Worm (Caenorhabditis elegans): ENCODE data around the gene str-69.

str-69 gene

ce11 chrV:3118167-3118566 lies 12.5 kb upstream of the str-69 start, which contains the start of gene clec-210:
TSS of gene clec-210 (plus strand) at chrV:3118377.
- TF ChIP-seq madf-3 (GFP tag; IDR thresholded peaks at IDR 0.05) (no peak), C06A6.2 (GFP tag; conservative IDR thresholded peaks at IDR 0.05) (no peak), D2030.7 (GFP tag; IDR thresholded peaks at IDR 0.05) (no peak), nhr-80 (tag; optimal IDR thresholded peaks at IDR 0.05) (peak; percentile 33), Y79H2A.3 (GFP tag; conservative IDR thresholded peaks at IDR 0.05) (no peak), hlh-12 (tag; optimal IDR thresholded peaks at IDR 0.05) (no peak)

ce11 chrV:3114973-3115372 lies 9.3 kb upstream of the str-69 start, which contains the start of gene Y73C8C.3:
TSS of gene Y73C8C.3 (plus strand) at chrV:3115273.
- TF ChIP-seq mel-28 (tag; optimal IDR thresholded peaks at IDR 0.05; ENCODE audit: borderline replicate concordance) (no peak), zfh-2 (GFP tag; conservative IDR thresholded peaks at IDR 0.05) (no peak), him-1 (tag; optimal IDR thresholded peaks at IDR 0.05) (no peak), F39B2.1 (GFP tag; IDR thresholded peaks at IDR 0.05) (no peak), cebp-2 (GFP tag; IDR thresholded peaks at IDR 0.05) (no peak), rec-8 (tag; optimal IDR thresholded peaks at IDR 0.05) (no peak), attf-6 (GFP tag; IDR thresholded peaks at IDR 0.05) (no peak), ztf-26 (tag; optimal IDR thresholded peaks at IDR 0.05) (no peak), nhr-90 (tag; optimal IDR thresholded peaks at IDR 0.05) (no peak), madf-8 (GFP tag; conservative IDR thresholded peaks at IDR 0.05) (no peak), pha-4 (tag; optimal IDR thresholded peaks at IDR 0.05) (no peak), ceh-58 (GFP tag; IDR thresholded peaks at IDR 0.05) (no peak), ztf-25 (GFP tag; IDR thresholded peaks at IDR 0.05) (no peak)

- TF ChIP-seq ztf-3 (GFP tag; optimal IDR thresholded peaks at IDR 0.05), result no peak
- TF ChIP-seq repo-1 (tag; optimal IDR thresholded peaks at IDR 0.05), result no peak
- TF ChIP-seq ztf-26 (tag; optimal IDR thresholded peaks at IDR 0.05), result no peak
These were observed 8.0 kb upstream of the str-69 start, which contains the start of gene Y73C8C.8 for ce11 chrV:3113751-3114150. TSS of gene Y73C8C.8 (minus strand) at chrV:3113851.

- TF ChIP-seq B0261.1 (tag; optimal IDR thresholded peaks at IDR 0.05), result no peak
- no peak for TF ChIP-seq F23B12.7 (tag; optimal IDR thresholded peaks at IDR 0.05; ENCODE audit: insufficient read depth)
- no peak for TF ChIP-seq atf-7 (tag; optimal IDR thresholded peaks at IDR 0.05)
- no peak for TF ChIP-seq C06A6.2 (GFP tag; conservative IDR thresholded peaks at IDR 0.05)
- TF ChIP-seq nfya-2 (GFP tag; IDR thresholded peaks at IDR 0.05), result no peak
- TF ChIP-seq zim-3 (tag; optimal IDR thresholded peaks at IDR 0.05), result no peak
- no peak for TF ChIP-seq die-1 (tag; optimal IDR thresholded peaks at IDR 0.05)
- no peak for TF ChIP-seq attf-6 (GFP tag; IDR thresholded peaks at IDR 0.05)
- no peak for TF ChIP-seq madf-10 (tag; optimal IDR thresholded peaks at IDR 0.05)
- no peak for TF ChIP-seq hmg-20 (GFP tag; IDR thresholded peaks at IDR 0.05)
- no peak for TF ChIP-seq sptf-2 (GFP tag; optimal IDR thresholded peaks at IDR 0.05)
- no peak for TF ChIP-seq B0019.2 (GFP tag; conservative IDR thresholded peaks at IDR 0.05)
- no peak for TF ChIP-seq T26A5.8 (tag; optimal IDR thresholded peaks at IDR 0.05)
- TF ChIP-seq aptf-2 (GFP tag; conservative IDR thresholded peaks at IDR 0.05), result no peak
- no peak for TF ChIP-seq athp-1 (tag; optimal IDR thresholded peaks at IDR 0.05)
These were observed 6.5 kb upstream of the str-69 start for ce11 chrV:3112198-3112597.

ce11 chrV:3107450-3107849 lies 1.7 kb upstream of the str-69 start, which contains the start of gene str-68:
TSS of gene str-68 (minus strand) at chrV:3107550.
- no peak for TF ChIP-seq ZK185.1 (tag; optimal IDR thresholded peaks at IDR 0.05; ENCODE audit: poor library complexity, severe bottlenecking)
- no peak for TF ChIP-seq T07F8.4 (tag; optimal IDR thresholded peaks at IDR 0.05)
- no peak for TF ChIP-seq repo-1 (tag; optimal IDR thresholded peaks at IDR 0.05)
- no peak for TF ChIP-seq zfh-2 (GFP tag; conservative IDR thresholded peaks at IDR 0.05)
- TF ChIP-seq lir-1 (GFP tag; conservative IDR thresholded peaks at IDR 0.05), result no peak
- no peak for TF ChIP-seq madf-8 (GFP tag; conservative IDR thresholded peaks at IDR 0.05)
- no peak for TF ChIP-seq F10E7.11 (tag; optimal IDR thresholded peaks at IDR 0.05)
- no peak for TF ChIP-seq ztf-6 (GFP tag; IDR thresholded peaks at IDR 0.05)
- no peak for TF ChIP-seq chd-7 (tag; optimal IDR thresholded peaks at IDR 0.05)
- TF ChIP-seq F39B2.1 (GFP tag; IDR thresholded peaks at IDR 0.05), result no peak
- TF ChIP-seq sptf-2 (GFP tag; optimal IDR thresholded peaks at IDR 0.05), result no peak
- no peak for TF ChIP-seq ztf-22 (GFP tag; optimal IDR thresholded peaks at IDR 0.05)
- TF ChIP-seq F52B5.7 (tag; optimal IDR thresholded peaks at IDR 0.05), result no peak
- no peak for TF ChIP-seq mes-4 (tag; optimal IDR thresholded peaks at IDR 0.05)
- TF ChIP-seq ztf-3 (GFP tag; optimal IDR thresholded peaks at IDR 0.05), result no peak
- TF ChIP-seq hmg-20 (GFP tag; IDR thresholded peaks at IDR 0.05), result no peak
